Worm (Caenorhabditis elegans) whole organism, early embryonic: ENCODE results near the gene rfp-1.

Source experiments
- aly-1 ChIP-seq: sonication (generic microtip); optimal IDR thresholded peaks from 2 replicates; lab custom pipeline; 2016; ENCODE audit warnings: missing genetic modification characterization, missing compliant biosample characterization
- ama-1 ChIP-seq: fragments of 150-350 bp; optimal IDR thresholded peaks from 2 replicates; lab custom pipeline; 2014
- ceh-36 ChIP-seq: sonication (generic microtip); optimal IDR thresholded peaks from 2 replicates; lab custom pipeline; 2016; ENCODE audit warnings: missing genetic modification characterization, inconsistent platforms, missing compliant biosample characterization
- ets-7 ChIP-seq: sonication (generic microtip); optimal IDR thresholded peaks from 2 replicates; lab custom pipeline; 2016; ENCODE audit warnings: missing genotype, missing genetic modification characterization, missing compliant biosample characterization
- flt-1 ChIP-seq: fragments of 200-800 bp; sonication (Bioruptor generic); IDR thresholded peaks from 2 replicates; pipeline ENCODE4 v1.3.6; 2022; ENCODE audit warnings: missing genetic modification characterization, missing compliant biosample characterization
- hnd-1 ChIP-seq: sonication (generic microtip); optimal IDR thresholded peaks from 2 replicates; lab custom pipeline; 2016; ENCODE audit warnings: missing genetic modification characterization, missing compliant biosample characterization
- tbx-37 ChIP-seq: fragments of 200-800 bp; sonication (Bioruptor generic); conservative IDR thresholded peaks from 2 replicates; pipeline ENCODE4 v1.3.6; 2022; ENCODE audit warnings: missing genetic modification reagents, missing genetic modification characterization, missing compliant biosample characterization
- tra-4 ChIP-seq: sonication (generic microtip); optimal IDR thresholded peaks from 2 replicates; lab custom pipeline; 2017; ENCODE audit warnings: missing genetic modification characterization, missing compliant biosample characterization

- TF ChIP-seq ceh-36 (no peak), ama-1 (lab: Kevin White, UChicago) (no peak), aly-1 (tag; lab: Kevin White, UChicago) (no peak), ets-7 (tag; lab: Kevin White, UChicago) (no peak), tbx-37 (GFP tag; lab: Robert Waterston, UW) (no peak), tra-4 (tag; lab: Kevin White, UChicago) (no peak), flt-1 (GFP tag; lab: Robert Waterston, UW) (no peak), hnd-1 (no peak)
Measured at ce11 chrIII:8310239-8311057, 48.0 kb upstream of the rfp-1 start, which contains the start of gene F10E9.3.
